Fruit fly (Drosophila melanogaster) whole organism, embryonic: ENCODE measurements around the gene CG34278.

Source experiments
- CG10543 ChIP-seq: fragments of 200-800 bp; sonication (Bioruptor generic); optimal IDR thresholded peaks from 3 replicates; lab custom pipeline; 2017; ENCODE audit warnings: missing biosample characterization, mild to moderate bottlenecking, missing genetic modification characterization, moderate library complexity
- CG11398 ChIP-seq: fragments of 200-800 bp; sonication (Bioruptor generic); optimal IDR thresholded peaks from 2 replicates; lab custom pipeline; 2016; ENCODE audit warnings: missing biosample characterization, missing genetic modification characterization
- CG11695 ChIP-seq: fragments of 200-800 bp; sonication (Bioruptor generic); IDR thresholded peaks from 3 replicates; pipeline ENCODE4 v1.3.6; 2022; ENCODE audit warnings: missing biosample characterization, missing genetic modification characterization
- CG13123 ChIP-seq: fragments of 200-800 bp; sonication (Bioruptor generic); optimal IDR thresholded peaks from 2 replicates; lab custom pipeline; 2016; ENCODE audit warnings: missing biosample characterization, missing genetic modification characterization
- CG14441 ChIP-seq: fragments of 200-800 bp; sonication (Bioruptor generic); IDR thresholded peaks from 2 replicates; pipeline ENCODE4 v1.3.6; 2022; ENCODE audit warnings: missing biosample characterization, missing genetic modification characterization
- CG15269 ChIP-seq: fragments of 200-800 bp; sonication (Bioruptor generic); optimal IDR thresholded peaks from 2 replicates; lab custom pipeline; 2018; ENCODE audit warnings: missing biosample characterization, mild to moderate bottlenecking, missing genetic modification characterization, moderate library complexity
- CG15514 ChIP-seq: fragments of 200-800 bp; sonication (Bioruptor generic); optimal IDR thresholded peaks from 3 replicates; lab custom pipeline; 2017; ENCODE audit warnings: missing biosample characterization, missing genetic modification characterization, mild to moderate bottlenecking, moderate library complexity, missing genetic modification reagents
- CG17385 ChIP-seq: fragments of 200-800 bp; sonication (Bioruptor generic); optimal IDR thresholded peaks from 3 replicates; lab custom pipeline; 2018; ENCODE audit warnings: missing biosample characterization, mild to moderate bottlenecking, missing genetic modification characterization
- CG18011 ChIP-seq: fragments of 200-800 bp; sonication (Bioruptor generic); optimal IDR thresholded peaks from 2 replicates; lab custom pipeline; 2017; ENCODE audit warnings: missing biosample characterization, missing genetic modification characterization, mild to moderate bottlenecking, moderate library complexity, missing genotype
- CG34224 ChIP-seq: fragments of 200-800 bp; sonication (Bioruptor generic); IDR thresholded peaks from 3 replicates; pipeline ENCODE4 v1.3.6; 2022; ENCODE audit warnings: missing biosample characterization, missing genetic modification characterization; ENCODE audit not compliant: partially characterized antibody
- CG4707 ChIP-seq: fragments of 200-800 bp; sonication (Bioruptor generic); optimal IDR thresholded peaks from 2 replicates; lab custom pipeline; 2018; ENCODE audit warnings: missing biosample characterization, mild to moderate bottlenecking, missing genetic modification characterization, moderate library complexity
- CG7372 ChIP-seq: fragments of 200-800 bp; sonication (Bioruptor generic); IDR thresholded peaks from 2 replicates; pipeline ENCODE4 v1.3.6; 2022; ENCODE audit warnings: missing biosample characterization, missing genetic modification characterization
- CG7928 ChIP-seq: fragments of 200-800 bp; sonication (Bioruptor generic); optimal IDR thresholded peaks from 2 replicates; lab custom pipeline; 2017; ENCODE audit warnings: missing biosample characterization, mild to moderate bottlenecking, missing genetic modification characterization
- CG8281 ChIP-seq: fragments of 200-800 bp; sonication (Bioruptor generic); optimal IDR thresholded peaks from 2 replicates; lab custom pipeline; 2018; ENCODE audit warnings: missing biosample characterization, mild to moderate bottlenecking, missing genetic modification characterization, moderate library complexity
- CG8388 ChIP-seq: fragments of 200-800 bp; sonication (Bioruptor generic); optimal IDR thresholded peaks from 2 replicates; lab custom pipeline; 2019; ENCODE audit warnings: missing biosample characterization, mild to moderate bottlenecking, missing genetic modification characterization, moderate library complexity
- CoRest ChIP-seq: fragments of 200-800 bp; sonication (Bioruptor generic); optimal IDR thresholded peaks from 3 replicates; lab custom pipeline; 2018; ENCODE audit warnings: missing biosample characterization, mild to moderate bottlenecking, missing genetic modification characterization, moderate library complexity
- Dref ChIP-seq: fragments of 200-800 bp; sonication (Bioruptor generic); IDR thresholded peaks from 2 replicates; pipeline ENCODE4 v1.3.6; 2022; ENCODE audit warnings: missing biosample characterization, missing genetic modification characterization
- Fer1 ChIP-seq: fragments of 200-800 bp; sonication (Bioruptor generic); optimal IDR thresholded peaks from 2 replicates; lab custom pipeline; 2017; ENCODE audit warnings: missing biosample characterization, mild to moderate bottlenecking, missing genetic modification characterization
- Hey ChIP-seq: fragments of 200-800 bp; sonication (Bioruptor generic); optimal IDR thresholded peaks from 3 replicates; lab custom pipeline; 2018; ENCODE audit warnings: missing biosample characterization, mild to moderate bottlenecking, missing genetic modification characterization
- Hmr ChIP-seq: fragments of 200-800 bp; sonication (Bioruptor generic); optimal IDR thresholded peaks from 3 replicates; lab custom pipeline; 2017; ENCODE audit warnings: mild to moderate bottlenecking, missing biosample characterization, missing genetic modification reagents, missing genetic modification characterization
- Hr78 ChIP-seq, 2 experiments: fragments of 200-800 bp in 1 of 2; fragments of >200 bp in 1 of 2; sonication (Bioruptor generic) in 1 of 2; optimal IDR thresholded peaks; 2 replicates each; lab custom pipeline; 2017 to 2019; ENCODE audit warnings: missing biosample characterization in 2 of 2, missing genetic modification characterization in 2 of 2, mild to moderate bottlenecking in 1 of 2, moderate library complexity in 1 of 2
- Oaz ChIP-seq: fragments of 200-800 bp; sonication (Bioruptor generic); IDR thresholded peaks from 2 replicates; pipeline ENCODE4 v1.3.6; 2022; ENCODE audit warnings: missing biosample characterization, missing genetic modification characterization
- Sox102F ChIP-seq: fragments of 200-800 bp; sonication (Bioruptor generic); optimal IDR thresholded peaks from 2 replicates; lab custom pipeline; 2018; ENCODE audit warnings: missing biosample characterization, mild to moderate bottlenecking, missing genetic modification characterization, moderate library complexity
- Xbp1 ChIP-seq: fragments of 200-800 bp; sonication (Bioruptor generic); optimal IDR thresholded peaks from 3 replicates; lab custom pipeline; 2016; ENCODE audit warnings: missing biosample characterization, mild to moderate bottlenecking, missing genetic modification characterization
- ara ChIP-seq: fragments of 200-800 bp; sonication (Bioruptor generic); IDR thresholded peaks from 2 replicates; pipeline ENCODE4 v1.3.6; 2022; ENCODE audit warnings: missing biosample characterization, missing genetic modification characterization
- ato ChIP-seq: fragments of 200-800 bp; sonication (Bioruptor generic); IDR thresholded peaks from 2 replicates; pipeline ENCODE4 v1.3.6; 2022; ENCODE audit warnings: missing biosample characterization, missing genetic modification characterization; ENCODE audit not compliant: partially characterized antibody
- btn ChIP-seq: fragments of 200-800 bp; sonication (Bioruptor generic); optimal IDR thresholded peaks from 2 replicates; lab custom pipeline; 2016; ENCODE audit warnings: missing biosample characterization, missing genetic modification characterization
- cas ChIP-seq: fragments of 200-800 bp; sonication (Bioruptor generic); IDR thresholded peaks from 2 replicates; pipeline ENCODE4 v1.3.6; 2022; ENCODE audit warnings: missing biosample characterization, missing genetic modification characterization
- eve ChIP-seq, 2 experiments: fragments of >200 bp; optimal IDR thresholded peaks; 2 replicates each; lab custom pipeline; 2017; ENCODE audit warnings: missing biosample characterization in 2 of 2, missing genetic modification characterization in 2 of 2
- exex ChIP-seq: fragments of 200-800 bp; sonication (Bioruptor generic); optimal IDR thresholded peaks from 4 replicates; lab custom pipeline; 2018; ENCODE audit warnings: missing biosample characterization, mild to moderate bottlenecking, missing genetic modification characterization, moderate library complexity
- fd64A ChIP-seq: fragments of 200-800 bp; sonication (Bioruptor generic); optimal IDR thresholded peaks from 3 replicates; lab custom pipeline; 2018; ENCODE audit warnings: missing biosample characterization, mild to moderate bottlenecking, missing genetic modification characterization
- fu2 ChIP-seq: fragments of 200-800 bp; sonication (Bioruptor generic); optimal IDR thresholded peaks from 2 replicates; lab custom pipeline; 2016; ENCODE audit warnings: missing biosample characterization, missing genetic modification characterization
- grn ChIP-seq: fragments of 200-800 bp; sonication (Bioruptor generic); optimal IDR thresholded peaks from 3 replicates; lab custom pipeline; 2017; ENCODE audit warnings: missing biosample characterization, missing genetic modification characterization
- mam ChIP-seq: fragments of 200-800 bp; sonication (Bioruptor generic); optimal IDR thresholded peaks from 3 replicates; lab custom pipeline; 2016; ENCODE audit warnings: missing biosample characterization, missing genetic modification characterization
- prd ChIP-seq, 3 experiments: fragments of >200 bp in 2 of 3; fragments of 200-800 bp in 1 of 3; sonication (Bioruptor generic) in 1 of 3; optimal IDR thresholded peaks in 2 of 3; IDR thresholded peaks in 1 of 3; 2 replicates in 2 of 3; 3 replicates in 1 of 3; pipeline versions ENCODE4 v1.3.6 to Lab custom; 2017 to 2022; ENCODE audit warnings: missing biosample characterization in 1 of 3, missing genetic modification characterization in 1 of 3
- shn ChIP-seq: fragments of 200-800 bp; sonication (Bioruptor generic); optimal IDR thresholded peaks from 3 replicates; lab custom pipeline; 2016; ENCODE audit warnings: missing biosample characterization, missing genetic modification characterization
- sna ChIP-seq: fragments of 200-800 bp; sonication (Bioruptor generic); IDR thresholded peaks from 2 replicates; pipeline ENCODE4 v1.3.6; 2022; ENCODE audit warnings: missing biosample characterization, missing genetic modification characterization; ENCODE audit not compliant: partially characterized antibody
- sug ChIP-seq: fragments of 200-800 bp; optimal IDR thresholded peaks from 2 replicates; lab custom pipeline; 2019; ENCODE audit warnings: missing biosample characterization, mild to moderate bottlenecking, missing genetic modification characterization, moderate library complexity
- zfh1 ChIP-seq: fragments of 200-800 bp; sonication (Bioruptor generic); IDR thresholded peaks from 3 replicates; pipeline ENCODE4 v1.3.6; 2022; ENCODE audit warnings: missing biosample characterization, missing genetic modification characterization

CG34278 gene

dm6 chr3R:17135747-17136146 lies 15.5 kb downstream of the CG34278 start, which contains the start of gene CG5246:
Gene CG5246, plus strand, starts transcription at chr3R:17136111.
- peak; percentile 38 for TF ChIP-seq grn (GFP tag; lab: Kevin White, UChicago)
- no peak for TF ChIP-seq CG10543 (GFP tag; lab: Kevin White, UChicago)
- no peak for TF ChIP-seq ato (GFP tag; lab: Robert Waterston, UW)
- TF ChIP-seq sug (tag; lab: Kevin White, UChicago), result peak; percentile 27
- peak; percentile 72 for TF ChIP-seq exex (tag; lab: Kevin White, UChicago)
- TF ChIP-seq Hey (tag; lab: Kevin White, UChicago), result peak; percentile 23

dm6 chr3R:17137593-17137992 lies 17.3 kb downstream of the CG34278 start, which contains the start of gene CG5255:
Gene CG5255, plus strand, starts transcription at chr3R:17137893.
- TF ChIP-seq sna (GFP tag; lab: Robert Waterston, UW), result no peak
- TF ChIP-seq mam, result no peak
- no peak for TF ChIP-seq prd (optimal IDR thresholded peaks at IDR 0.05; lab: Kevin White, UChicago)
- no peak for TF ChIP-seq prd (GFP tag; IDR thresholded peaks at IDR 0.05; lab: Robert Waterston, UW)
- TF ChIP-seq btn, result no peak
- TF ChIP-seq Hmr, result no peak
- no peak for TF ChIP-seq Hr78 (GFP tag; optimal IDR thresholded peaks at IDR 0.05; lab: Kevin White, UChicago)
- TF ChIP-seq CG7372 (GFP tag; lab: Robert Waterston, UW), result no peak
- no peak for TF ChIP-seq ara
- TF ChIP-seq CG8388 (GFP tag; lab: Kevin White, UChicago), result no peak
- no peak for TF ChIP-seq Dref
- no peak for TF ChIP-seq CG14441
- TF ChIP-seq CG11398 (GFP tag; lab: Kevin White, UChicago), result no peak
- no peak for TF ChIP-seq cas (GFP tag; lab: Robert Waterston, UW)
- no peak for TF ChIP-seq eve (GFP tag; optimal IDR thresholded peaks at IDR 0.05; lab: Kevin White, UChicago)
- TF ChIP-seq CG8281 (tag; lab: Kevin White, UChicago), result no peak
- TF ChIP-seq Fer1 (GFP tag; lab: Kevin White, UChicago), result no peak
- TF ChIP-seq CG15514 (GFP tag; lab: Kevin White, UChicago), result no peak
- no peak for TF ChIP-seq fu2 (GFP tag; lab: Kevin White, UChicago)

- TF ChIP-seq CG13123 (GFP tag; lab: Kevin White, UChicago), result no peak
- no peak for TF ChIP-seq CG11695
- no peak for TF ChIP-seq shn (GFP tag; lab: Kevin White, UChicago)
- TF ChIP-seq CG17385 (GFP tag; lab: Kevin White, UChicago), result no peak
- no peak for TF ChIP-seq btn
- no peak for TF ChIP-seq Sox102F (GFP tag; lab: Kevin White, UChicago)
- TF ChIP-seq CoRest (tag; lab: Kevin White, UChicago), result no peak
- TF ChIP-seq Xbp1 (GFP tag; lab: Kevin White, UChicago), result no peak
- no peak for TF ChIP-seq CG34224 (GFP tag; lab: Robert Waterston, UW)
- TF ChIP-seq CG7928, result no peak
- no peak for TF ChIP-seq Oaz (GFP tag; lab: Robert Waterston, UW)
- no peak for TF ChIP-seq CG4707 (GFP tag; lab: Kevin White, UChicago)
- no peak for TF ChIP-seq zfh1 (GFP tag; lab: Robert Waterston, UW)
- TF ChIP-seq CG15269 (tag; lab: Kevin White, UChicago), result no peak
- TF ChIP-seq CG18011 (GFP tag; lab: Kevin White, UChicago), result no peak
- no peak for TF ChIP-seq fd64A
These were observed 18.4 kb downstream of the CG34278 start, which contains the start of gene CG5265 for dm6 chr3R:17138699-17139098. Gene CG5265, plus strand, starts transcription at chr3R:17138999.
